Fruit fly (Drosophila melanogaster) whole organism, adult: ENCODE measurements around the gene Nepl18.

Source experiments
- CG11617 ChIP-seq: fragments of 200-800 bp; sonication (Bioruptor generic); optimal IDR thresholded peaks from 2 replicates; lab custom pipeline; 2017; ENCODE audit warnings: mild to moderate bottlenecking, missing biosample characterization, missing genetic modification reagents, missing genetic modification characterization
- CG12768 ChIP-seq: fragments of 200-800 bp; sonication (Bioruptor generic); optimal IDR thresholded peaks from 2 replicates; lab custom pipeline; 2017; ENCODE audit warnings: missing biosample characterization, missing genetic modification characterization, mild to moderate bottlenecking, moderate library complexity, missing genetic modification reagents
- CG14711 ChIP-seq: fragments of 200-800 bp; sonication (Bioruptor generic); optimal IDR thresholded peaks from 2 replicates; lab custom pipeline; 2018; ENCODE audit warnings: missing biosample characterization, mild to moderate bottlenecking, missing genetic modification characterization, moderate library complexity
- CG1620 ChIP-seq: fragments of 200-800 bp; sonication (Bioruptor generic); optimal IDR thresholded peaks from 2 replicates; lab custom pipeline; 2016; ENCODE audit warnings: missing biosample characterization, missing genetic modification characterization
- CG33017 ChIP-seq: fragments of 200-800 bp; sonication (Bioruptor generic); optimal IDR thresholded peaks from 2 replicates; lab custom pipeline; 2018; ENCODE audit warnings: missing biosample characterization, mild to moderate bottlenecking, missing genetic modification characterization, moderate library complexity
- CG7045 ChIP-seq: fragments of 200-800 bp; sonication (Bioruptor generic); optimal IDR thresholded peaks from 2 replicates; lab custom pipeline; 2017; ENCODE audit warnings: missing biosample characterization, mild to moderate bottlenecking, missing genetic modification characterization
- CG7101 ChIP-seq: fragments of 200-800 bp; sonication (Bioruptor generic); optimal IDR thresholded peaks from 2 replicates; lab custom pipeline; 2018; ENCODE audit warnings: missing biosample characterization, mild to moderate bottlenecking, missing genetic modification characterization, moderate library complexity
- Clk ChIP-seq: fragments of 200-800 bp; sonication (Bioruptor generic); optimal IDR thresholded peaks from 2 replicates; lab custom pipeline; 2017; ENCODE audit warnings: missing biosample characterization, missing genetic modification characterization
- Crg-1 ChIP-seq: fragments of 200-800 bp; sonication (Bioruptor generic); optimal IDR thresholded peaks from 2 replicates; lab custom pipeline; 2016; ENCODE audit warnings: missing biosample characterization, missing genetic modification characterization
- Hr96 ChIP-seq: fragments of 200-800 bp; sonication (Bioruptor generic); optimal IDR thresholded peaks from 2 replicates; lab custom pipeline; 2016; ENCODE audit warnings: missing biosample characterization, missing genetic modification characterization
- Mnt ChIP-seq: fragments of 200-800 bp; sonication (Bioruptor generic); optimal IDR thresholded peaks from 2 replicates; lab custom pipeline; 2016; ENCODE audit warnings: missing biosample characterization, mild to moderate bottlenecking, missing genetic modification characterization
- bab1 ChIP-seq: fragments of 200-800 bp; sonication (Bioruptor generic); optimal IDR thresholded peaks from 3 replicates; lab custom pipeline; 2019; ENCODE audit warnings: missing biosample characterization, mild to moderate bottlenecking, missing genetic modification characterization, moderate library complexity
- cic ChIP-seq: fragments of 200-800 bp; sonication (Bioruptor generic); optimal IDR thresholded peaks from 2 replicates; lab custom pipeline; 2017; ENCODE audit warnings: missing biosample characterization, mild to moderate bottlenecking, missing genetic modification characterization, moderate library complexity
- cnc ChIP-seq, 2 experiments: fragments of >200 bp; optimal IDR thresholded peaks; 2 replicates each; lab custom pipeline; 2017
- kay ChIP-seq: fragments of 200-800 bp; sonication (Bioruptor generic); peaks from one replicate; lab custom pipeline; 2016; ENCODE audit warnings: missing biosample characterization, missing genetic modification characterization, borderline replicate concordance
- ovo ChIP-seq: fragments of 200-800 bp; sonication (Bioruptor generic); optimal IDR thresholded peaks from 2 replicates; lab custom pipeline; 2016; ENCODE audit warnings: missing biosample characterization, missing genetic modification characterization
- pad ChIP-seq: fragments of 200-800 bp; sonication (Bioruptor generic); optimal IDR thresholded peaks from 3 replicates; lab custom pipeline; 2017; ENCODE audit warnings: missing biosample characterization, missing genetic modification characterization, mild to moderate bottlenecking, moderate library complexity, missing genetic modification reagents
- tj ChIP-seq: fragments of 200-800 bp; sonication (Bioruptor generic); optimal IDR thresholded peaks from 3 replicates; lab custom pipeline; 2017; ENCODE audit warnings: missing biosample characterization, mild to moderate bottlenecking, missing genetic modification characterization, moderate library complexity

Gene Nepl18

DNA sequence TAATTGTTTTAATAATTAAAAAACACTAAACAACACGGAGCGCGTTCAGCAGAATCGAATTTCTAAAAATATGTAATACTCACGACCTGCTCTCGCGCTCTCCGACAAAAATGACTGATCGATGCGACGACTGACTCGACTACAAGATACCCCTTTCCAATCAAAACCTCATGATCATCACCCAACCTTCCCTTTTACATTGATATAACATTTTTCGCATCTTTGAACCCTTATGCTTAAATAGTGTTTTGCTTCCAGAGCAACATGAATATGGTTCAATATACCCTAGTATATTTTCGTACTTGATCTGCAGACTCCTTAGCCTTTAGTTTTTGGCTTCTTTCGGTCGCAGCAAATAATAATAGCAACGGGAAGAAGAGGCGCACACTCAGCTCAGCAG is 36.3 kb downstream of the Nepl18 start:
- TF ChIP-seq kay (GFP tag; lab: Kevin White, UChicago), result no peak
- TF ChIP-seq CG7045 (GFP tag; lab: Kevin White, UChicago), result no peak
- no peak for TF ChIP-seq CG14711
- no peak for TF ChIP-seq cic (GFP tag; lab: Kevin White, UChicago)
- no peak for TF ChIP-seq cnc (optimal IDR thresholded peaks at IDR 0.05; lab: Kevin White, UChicago)
- no peak for TF ChIP-seq CG33017
- TF ChIP-seq CG12768 (GFP tag; lab: Kevin White, UChicago), result no peak
- no peak for TF ChIP-seq Hr96 (GFP tag; lab: Kevin White, UChicago)
- TF ChIP-seq CG11617 (GFP tag; lab: Kevin White, UChicago), result no peak
- TF ChIP-seq Mnt (GFP tag; lab: Kevin White, UChicago), result no peak
- TF ChIP-seq CG7101, result no peak
- TF ChIP-seq tj (GFP tag; lab: Kevin White, UChicago), result no peak
- no peak for TF ChIP-seq Crg-1
- TF ChIP-seq pad (GFP tag; lab: Kevin White, UChicago), result no peak

DNA sequence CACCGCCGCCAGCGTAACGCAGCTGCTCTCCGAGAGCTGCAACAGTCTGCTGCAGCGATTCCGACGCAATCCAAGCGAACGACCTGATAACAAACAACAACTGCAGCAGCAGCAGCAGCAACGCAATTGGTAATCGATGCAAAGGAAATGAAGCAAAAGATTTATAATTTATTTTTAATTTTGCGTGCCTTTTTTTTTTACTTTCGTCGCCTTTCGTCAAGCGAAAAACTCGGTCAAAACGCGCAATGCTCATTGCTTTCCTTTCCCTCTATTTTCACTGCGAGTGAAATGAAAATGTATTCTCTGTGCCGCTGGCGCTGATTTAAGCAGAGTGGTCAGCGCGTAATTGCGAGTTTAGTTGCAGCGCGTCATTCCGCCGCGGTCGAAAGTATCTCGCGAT is 37.6 kb downstream of the Nepl18 start:
- TF ChIP-seq CG33017 (no peak), Crg-1 (no peak), Mnt (GFP tag; lab: Kevin White, UChicago) (no peak)

DNA sequence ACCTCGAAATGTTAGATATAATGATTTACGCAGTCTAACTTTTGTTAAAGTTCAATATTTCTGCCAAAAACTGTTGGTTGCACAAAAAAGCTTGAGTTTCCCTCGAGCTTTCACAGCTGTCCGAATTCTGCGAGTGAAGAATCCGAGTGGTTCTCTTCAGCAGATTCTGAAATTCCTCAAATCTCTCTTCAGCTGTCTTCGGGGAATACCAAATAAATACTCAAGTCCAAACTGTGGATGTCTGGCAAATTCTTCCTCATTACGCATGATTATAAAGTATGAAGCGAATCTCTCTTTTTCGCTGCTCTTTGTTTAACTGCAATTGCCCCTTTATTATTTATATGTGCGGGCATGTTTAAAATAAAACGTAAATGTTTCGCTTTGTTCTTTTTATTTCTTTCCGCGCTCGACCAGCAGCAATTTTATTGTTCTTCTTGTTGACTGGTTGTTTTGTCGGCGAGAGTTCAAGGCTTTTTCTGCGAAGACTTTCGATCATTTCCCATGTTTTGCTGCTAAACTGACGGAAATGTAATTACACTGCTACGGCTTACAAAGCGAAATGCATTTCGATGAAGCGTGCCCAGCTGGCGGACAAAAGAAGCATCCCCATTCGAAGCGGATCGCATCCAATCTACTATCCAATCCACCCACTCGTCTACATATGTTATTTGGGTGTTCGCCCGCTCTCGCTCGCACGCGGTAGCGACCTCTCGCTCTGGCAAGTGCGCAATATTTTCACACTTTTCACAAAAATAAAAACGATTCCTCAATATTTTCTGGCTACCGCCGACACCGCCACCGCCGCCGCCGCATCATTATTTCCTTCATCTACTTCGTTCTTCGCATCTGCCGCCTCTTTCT is 38.7 kb downstream of the Nepl18 start:
- TF ChIP-seq CG7045 (GFP tag; lab: Kevin White, UChicago), result no peak
- TF ChIP-seq Hr96 (GFP tag; lab: Kevin White, UChicago), result no peak
- TF ChIP-seq CG11617 (GFP tag; lab: Kevin White, UChicago), result no peak
- no peak for TF ChIP-seq cic (GFP tag; lab: Kevin White, UChicago)
- TF ChIP-seq ovo (GFP tag; lab: Kevin White, UChicago), result no peak
- no peak for TF ChIP-seq CG1620 (GFP tag; lab: Kevin White, UChicago)
- TF ChIP-seq pad (GFP tag; lab: Kevin White, UChicago), result no peak
- TF ChIP-seq Mnt (GFP tag; lab: Kevin White, UChicago), result no peak
- no peak for TF ChIP-seq Clk (GFP tag; lab: Kevin White, UChicago)
- TF ChIP-seq CG33017, result no peak
- TF ChIP-seq bab1, result no peak

DNA sequence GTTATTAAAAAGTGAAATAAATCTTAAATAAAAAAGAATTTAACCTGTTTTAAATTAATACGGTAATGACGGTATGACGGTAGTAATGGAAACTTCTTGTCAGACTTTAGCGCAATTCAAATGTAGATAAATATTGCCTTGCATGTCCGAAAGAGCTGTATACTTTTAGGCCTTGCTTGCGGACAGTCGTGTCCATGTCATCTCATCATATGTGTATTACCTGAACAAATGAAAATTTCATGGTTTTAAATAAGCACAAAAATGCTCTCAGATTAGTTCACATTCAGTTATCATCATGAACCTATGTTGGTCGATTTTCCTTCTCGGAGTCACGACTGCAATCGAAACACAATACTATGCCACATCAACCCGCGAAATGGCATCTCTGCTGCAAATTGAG is 47.3 kb downstream of the Nepl18 start, which contains the start of gene CG11828:
CG11828 (plus strand) TSS at position 301 of the 400 bp plus-strand sequence.
- no peak for TF ChIP-seq Clk (GFP tag; lab: Kevin White, UChicago)
- no peak for TF ChIP-seq ovo (GFP tag; lab: Kevin White, UChicago)
- no peak for TF ChIP-seq cic (GFP tag; lab: Kevin White, UChicago)
- TF ChIP-seq CG1620 (GFP tag; lab: Kevin White, UChicago), result no peak
- no peak for TF ChIP-seq bab1
- TF ChIP-seq CG14711, result no peak
- no peak for TF ChIP-seq cnc (optimal IDR thresholded peaks at IDR 0.05; lab: Kevin White, UChicago)
- no peak for TF ChIP-seq pad (GFP tag; lab: Kevin White, UChicago)
- no peak for TF ChIP-seq CG7101
- TF ChIP-seq CG7045 (GFP tag; lab: Kevin White, UChicago), result no peak
